Worm (Caenorhabditis elegans) whole organism, midembryonic: Measurements from ENCODE around the gene pah-1.

ENCODE experiments used
- T22C8.4 ChIP-seq: fragments of 200-800 bp; sonication (Bioruptor generic); IDR thresholded peaks from 2 replicates; pipeline ENCODE4 v1.3.6; 2022; ENCODE audit warnings: missing genetic modification characterization, missing compliant biosample characterization
- cog-1 ChIP-seq: sonication (generic microtip); optimal IDR thresholded peaks from 2 replicates; lab custom pipeline; 2016; ENCODE audit warnings: missing genetic modification characterization, missing compliant biosample characterization
- med-1 ChIP-seq: sonication (generic microtip); optimal IDR thresholded peaks from 2 replicates; lab custom pipeline; 2017; ENCODE audit warnings: missing genetic modification characterization, mild to moderate bottlenecking, missing compliant biosample characterization, antibody characterized with exemption, missing genetic modification reagents; ENCODE audit not compliant: insufficient read depth
- tab-1 ChIP-seq: fragments of 200-800 bp; sonication (Bioruptor generic); IDR thresholded peaks from 2 replicates; pipeline ENCODE4 v1.3.6; 2022; ENCODE audit warnings: missing genetic modification characterization, missing compliant biosample characterization

DNA sequence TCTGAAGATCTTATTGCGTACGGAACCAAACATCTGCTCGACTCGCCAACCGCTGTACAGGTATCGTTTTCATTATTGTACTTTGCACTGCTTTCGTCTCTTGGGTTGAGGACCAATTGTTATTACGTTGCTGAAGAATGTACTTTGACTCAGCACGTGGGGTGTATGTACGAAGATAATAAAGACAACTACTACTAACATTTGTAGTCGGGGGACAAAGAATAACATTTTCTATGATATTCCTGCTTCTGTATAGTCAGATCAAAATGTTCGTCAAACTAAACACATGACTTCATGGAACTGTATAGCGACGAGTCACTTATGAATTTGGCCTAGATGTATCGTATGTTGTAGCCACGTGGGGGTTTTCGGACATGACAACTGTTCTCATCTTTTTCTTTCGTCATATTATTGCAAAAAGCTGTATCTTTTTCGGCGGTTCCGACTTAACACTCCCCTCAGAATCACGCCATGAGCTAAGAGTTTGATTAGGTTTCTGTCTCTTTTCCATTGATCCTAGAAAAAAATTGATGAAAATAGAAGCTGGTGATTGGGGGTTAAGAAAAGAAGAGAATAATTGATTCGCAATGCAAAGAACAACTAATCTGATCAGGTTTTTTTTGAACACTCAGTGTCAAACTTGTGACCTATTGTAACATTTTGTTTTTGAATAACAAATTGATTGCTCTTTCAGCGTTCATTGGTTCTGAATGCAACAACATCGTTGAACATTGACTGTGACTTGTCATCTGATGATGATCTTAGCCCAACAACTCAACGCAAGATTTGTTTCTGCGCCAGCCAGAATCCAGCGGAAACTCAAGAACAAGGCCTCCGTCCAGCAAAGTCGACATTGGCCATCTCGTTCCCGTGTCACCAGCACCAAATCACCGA lies 22.0 kb downstream of the pah-1 start:
- TF ChIP-seq tab-1 (GFP tag; lab: Robert Waterston, UW) (no peak), cog-1 (no peak), med-1 (GFP tag; lab: Kevin White, UChicago) (no peak), T22C8.4 (GFP tag; lab: Robert Waterston, UW) (no peak)
